Fruit fly (Drosophila melanogaster) whole organism, embryonic: ENCODE results near the gene yrt.
A peak's percentile ranks its signal among the peaks of the same experiment; 100 is the strongest.

Experiments
- Asciz ChIP-seq: fragments of 200-800 bp; sonication (Bioruptor generic); optimal IDR thresholded peaks from 2 replicates; lab custom pipeline; 2017; ENCODE audit warnings: missing biosample characterization, mild to moderate bottlenecking, missing genetic modification characterization, missing genetic modification reagents
- Atf-2 ChIP-seq: fragments of 200-800 bp; sonication (Bioruptor generic); optimal IDR thresholded peaks from 2 replicates; lab custom pipeline; 2016; ENCODE audit warnings: missing biosample characterization, missing genetic modification characterization
- CG1024 ChIP-seq: fragments of 200-800 bp; sonication (Bioruptor generic); IDR thresholded peaks from 2 replicates; pipeline ENCODE4 v1.3.6; 2022; ENCODE audit warnings: missing biosample characterization, missing genetic modification characterization
- CG11085 ChIP-seq: fragments of 200-800 bp; sonication (Bioruptor generic); IDR thresholded peaks from 2 replicates; pipeline ENCODE4 v1.3.6; 2022; ENCODE audit warnings: missing biosample characterization, missing genetic modification characterization
- CG12219 ChIP-seq: fragments of 200-800 bp; sonication (Bioruptor generic); optimal IDR thresholded peaks from 3 replicates; lab custom pipeline; 2018; ENCODE audit warnings: missing biosample characterization, mild to moderate bottlenecking, missing genetic modification characterization
- CG12236 ChIP-seq: fragments of 200-800 bp; sonication (Bioruptor generic); optimal IDR thresholded peaks from 2 replicates; lab custom pipeline; 2016; ENCODE audit warnings: missing biosample characterization, missing genetic modification characterization
- CG15269 ChIP-seq: fragments of 200-800 bp; sonication (Bioruptor generic); optimal IDR thresholded peaks from 2 replicates; lab custom pipeline; 2018; ENCODE audit warnings: missing biosample characterization, mild to moderate bottlenecking, missing genetic modification characterization, moderate library complexity
- CG15514 ChIP-seq: fragments of 200-800 bp; sonication (Bioruptor generic); optimal IDR thresholded peaks from 3 replicates; lab custom pipeline; 2017; ENCODE audit warnings: missing biosample characterization, missing genetic modification characterization, mild to moderate bottlenecking, moderate library complexity, missing genetic modification reagents
- CG16779 ChIP-seq: fragments of 200-800 bp; sonication (Bioruptor generic); IDR thresholded peaks from 2 replicates; pipeline ENCODE4 v1.3.6; 2022; ENCODE audit warnings: missing biosample characterization, missing genetic modification characterization
- CG18011 ChIP-seq: fragments of 200-800 bp; sonication (Bioruptor generic); optimal IDR thresholded peaks from 2 replicates; lab custom pipeline; 2017; ENCODE audit warnings: missing biosample characterization, missing genetic modification characterization, mild to moderate bottlenecking, moderate library complexity, missing genotype
- CG18599 ChIP-seq: fragments of 200-800 bp; sonication (Bioruptor generic); optimal IDR thresholded peaks from 3 replicates; lab custom pipeline; 2017; ENCODE audit warnings: missing biosample characterization, missing genetic modification characterization, mild to moderate bottlenecking, moderate library complexity, missing genetic modification reagents
- CG2889 ChIP-seq: fragments of 200-800 bp; sonication (Bioruptor generic); IDR thresholded peaks from 3 replicates; pipeline ENCODE4 v1.3.6; 2022; ENCODE audit warnings: missing biosample characterization, missing genetic modification characterization
- CG3065 ChIP-seq: fragments of 200-800 bp; sonication (Bioruptor generic); optimal IDR thresholded peaks from 2 replicates; lab custom pipeline; 2016; ENCODE audit warnings: missing biosample characterization, missing genetic modification characterization
- CG31224 ChIP-seq: fragments of 200-800 bp; sonication (Bioruptor generic); IDR thresholded peaks from 2 replicates; pipeline ENCODE4 v1.3.6; 2022; ENCODE audit warnings: missing biosample characterization, missing genetic modification characterization
- CG31388 ChIP-seq: fragments of 200-800 bp; sonication (Bioruptor generic); optimal IDR thresholded peaks from 2 replicates; lab custom pipeline; 2016; ENCODE audit warnings: missing biosample characterization, missing genetic modification characterization
- CG32767 ChIP-seq: fragments of 200-800 bp; sonication (Bioruptor generic); IDR thresholded peaks from 2 replicates; pipeline ENCODE4 v1.3.6; 2022; ENCODE audit warnings: missing biosample characterization, missing genetic modification characterization
- CG3407 ChIP-seq: fragments of 200-800 bp; sonication (Bioruptor generic); optimal IDR thresholded peaks from 2 replicates; lab custom pipeline; 2018; ENCODE audit warnings: missing biosample characterization, mild to moderate bottlenecking, missing genetic modification characterization
- CG6175 ChIP-seq: fragments of 200-800 bp; sonication (Bioruptor generic); IDR thresholded peaks from 3 replicates; pipeline ENCODE4 v1.3.6; 2022; ENCODE audit warnings: missing biosample characterization, missing genetic modification characterization
- CG6254 ChIP-seq: fragments of 200-800 bp; sonication (Bioruptor generic); optimal IDR thresholded peaks from 3 replicates; lab custom pipeline; 2017; ENCODE audit warnings: mild to moderate bottlenecking, missing biosample characterization, missing genetic modification reagents, missing genetic modification characterization
- CG7372 ChIP-seq: fragments of 200-800 bp; sonication (Bioruptor generic); IDR thresholded peaks from 2 replicates; pipeline ENCODE4 v1.3.6; 2022; ENCODE audit warnings: missing biosample characterization, missing genetic modification characterization
- CG7745 ChIP-seq: fragments of 200-800 bp; sonication (Bioruptor generic); optimal IDR thresholded peaks from 2 replicates; lab custom pipeline; 2018; ENCODE audit warnings: missing biosample characterization, mild to moderate bottlenecking, missing genetic modification characterization, moderate library complexity
- CG8359 ChIP-seq: fragments of 200-800 bp; sonication (Bioruptor generic); optimal IDR thresholded peaks from 2 replicates; lab custom pipeline; 2017; ENCODE audit warnings: missing biosample characterization, mild to moderate bottlenecking, missing genetic modification characterization, borderline replicate concordance
- CG9437 ChIP-seq: fragments of 200-800 bp; sonication (Bioruptor generic); optimal IDR thresholded peaks from 2 replicates; lab custom pipeline; 2018; ENCODE audit warnings: missing biosample characterization, mild to moderate bottlenecking, missing genetic modification characterization
- Camta ChIP-seq: fragments of 200-800 bp; sonication (Bioruptor generic); optimal IDR thresholded peaks from 2 replicates; lab custom pipeline; 2016; ENCODE audit warnings: missing biosample characterization, missing genetic modification characterization
- D19A ChIP-seq: fragments of 200-800 bp; optimal IDR thresholded peaks from 3 replicates; lab custom pipeline; 2019; ENCODE audit warnings: missing biosample characterization, mild to moderate bottlenecking, missing genetic modification characterization, moderate library complexity
- Fer1 ChIP-seq: fragments of 200-800 bp; sonication (Bioruptor generic); optimal IDR thresholded peaks from 2 replicates; lab custom pipeline; 2017; ENCODE audit warnings: missing biosample characterization, mild to moderate bottlenecking, missing genetic modification characterization
- HLH54F ChIP-seq: fragments of 200-800 bp; sonication (Bioruptor generic); optimal IDR thresholded peaks from 3 replicates; lab custom pipeline; 2016; ENCODE audit warnings: missing biosample characterization, missing genetic modification characterization
- Hr3 ChIP-seq: fragments of 200-800 bp; sonication (Bioruptor generic); optimal IDR thresholded peaks from 3 replicates; lab custom pipeline; 2016; ENCODE audit warnings: missing biosample characterization, missing genetic modification characterization
- Hr78 ChIP-seq, 2 experiments: fragments of 200-800 bp in 1 of 2; fragments of >200 bp in 1 of 2; sonication (Bioruptor generic) in 1 of 2; optimal IDR thresholded peaks; 2 replicates each; lab custom pipeline; 2017 to 2019; ENCODE audit warnings: missing biosample characterization in 2 of 2, missing genetic modification characterization in 2 of 2, mild to moderate bottlenecking in 1 of 2, moderate library complexity in 1 of 2
- Hsf ChIP-seq: fragments of 200-800 bp; sonication (Bioruptor generic); optimal IDR thresholded peaks from 3 replicates; lab custom pipeline; 2016; ENCODE audit warnings: missing biosample characterization, missing genetic modification characterization
- Med ChIP-seq: fragments of 200-800 bp; sonication (Bioruptor generic); peaks from one replicate; lab custom pipeline; 2016; ENCODE audit warnings: missing biosample characterization, missing genetic modification characterization, mild to moderate bottlenecking, inconsistent platforms, moderate library complexity
- Nf-YA ChIP-seq: fragments of 200-800 bp; sonication (Bioruptor generic); IDR thresholded peaks from 2 replicates; pipeline ENCODE4 v1.3.6; 2022; ENCODE audit warnings: missing biosample characterization, missing genetic modification characterization
- NfI ChIP-seq: fragments of 200-800 bp; sonication (Bioruptor generic); optimal IDR thresholded peaks from 3 replicates; lab custom pipeline; 2018; ENCODE audit warnings: missing biosample characterization, mild to moderate bottlenecking, missing genetic modification characterization, moderate library complexity
- Opbp ChIP-seq: fragments of 200-800 bp; sonication (Bioruptor generic); IDR thresholded peaks from 3 replicates; pipeline ENCODE4 v1.3.6; 2022; ENCODE audit warnings: missing biosample characterization, missing genetic modification characterization; ENCODE audit not compliant: partially characterized antibody
- PHDP ChIP-seq: fragments of 200-800 bp; sonication (Bioruptor generic); optimal IDR thresholded peaks from 3 replicates; lab custom pipeline; 2018; ENCODE audit warnings: missing biosample characterization, mild to moderate bottlenecking, missing genetic modification characterization, moderate library complexity
- Pdp1 ChIP-seq, 2 experiments: fragments of 200-800 bp; sonication (Bioruptor generic); optimal IDR thresholded peaks; 3 replicates each; lab custom pipeline; 2016; ENCODE audit warnings: missing biosample characterization in 2 of 2, missing genetic modification characterization in 2 of 2, mild to moderate bottlenecking in 1 of 2, moderate library complexity in 1 of 2
- Ptx1 ChIP-seq: fragments of 200-800 bp; sonication (Bioruptor generic); IDR thresholded peaks from 2 replicates; pipeline ENCODE4 v1.3.6; 2022; ENCODE audit warnings: missing biosample characterization, missing genetic modification characterization
- Taf1 ChIP-seq: fragments of 200-800 bp; sonication (Bioruptor generic); IDR thresholded peaks from 2 replicates; pipeline ENCODE4 v1.3.6; 2022; ENCODE audit warnings: missing biosample characterization, missing genetic modification characterization
- Vsx1 ChIP-seq: fragments of 200-800 bp; sonication (Bioruptor generic); optimal IDR thresholded peaks from 2 replicates; lab custom pipeline; 2017; ENCODE audit warnings: missing biosample characterization, mild to moderate bottlenecking, missing genetic modification characterization, missing genetic modification reagents
- Xrp1 ChIP-seq: fragments of 200-800 bp; sonication (Bioruptor generic); IDR thresholded peaks from 2 replicates; pipeline ENCODE4 v1.3.6; 2022; ENCODE audit warnings: missing biosample characterization, missing genetic modification characterization
- ara ChIP-seq: fragments of 200-800 bp; sonication (Bioruptor generic); IDR thresholded peaks from 2 replicates; pipeline ENCODE4 v1.3.6; 2022; ENCODE audit warnings: missing biosample characterization, missing genetic modification characterization
- bigmax ChIP-seq: fragments of 200-800 bp; sonication (Bioruptor generic); optimal IDR thresholded peaks from 2 replicates; lab custom pipeline; 2018; ENCODE audit warnings: missing biosample characterization, mild to moderate bottlenecking, missing genetic modification characterization
- ci ChIP-seq: fragments of 200-800 bp; sonication (Bioruptor generic); IDR thresholded peaks from 3 replicates; pipeline ENCODE4 v1.3.6; 2022; ENCODE audit warnings: missing biosample characterization, missing genetic modification characterization
- emc ChIP-seq: fragments of 200-800 bp; sonication (Bioruptor generic); optimal IDR thresholded peaks from 2 replicates; lab custom pipeline; 2016; ENCODE audit warnings: missing biosample characterization, missing genetic modification characterization
- fd64A ChIP-seq: fragments of 200-800 bp; sonication (Bioruptor generic); optimal IDR thresholded peaks from 3 replicates; lab custom pipeline; 2018; ENCODE audit warnings: missing biosample characterization, mild to moderate bottlenecking, missing genetic modification characterization
- sd ChIP-seq: fragments of 200-800 bp; sonication (Bioruptor generic); optimal IDR thresholded peaks from 3 replicates; lab custom pipeline; 2018; ENCODE audit warnings: missing biosample characterization, mild to moderate bottlenecking, missing genetic modification characterization, moderate library complexity
- so ChIP-seq: fragments of 200-800 bp; sonication (Bioruptor generic); IDR thresholded peaks from 3 replicates; pipeline ENCODE4 v1.3.6; 2022; ENCODE audit warnings: missing biosample characterization, missing genetic modification characterization
- stc ChIP-seq: fragments of 200-800 bp; sonication (Bioruptor generic); IDR thresholded peaks from 2 replicates; pipeline ENCODE4 v1.3.6; 2022; ENCODE audit warnings: missing biosample characterization, missing genetic modification characterization
- tio ChIP-seq: fragments of 200-800 bp; sonication (Bioruptor generic); optimal IDR thresholded peaks from 2 replicates; lab custom pipeline; 2017; ENCODE audit warnings: missing biosample characterization, missing genetic modification characterization, inconsistent platforms
- wdn ChIP-seq: fragments of 200-800 bp; sonication (Bioruptor generic); IDR thresholded peaks from 2 replicates; pipeline ENCODE4 v1.3.6; 2022; ENCODE audit warnings: missing biosample characterization, missing genetic modification characterization

The yrt gene

DNA sequence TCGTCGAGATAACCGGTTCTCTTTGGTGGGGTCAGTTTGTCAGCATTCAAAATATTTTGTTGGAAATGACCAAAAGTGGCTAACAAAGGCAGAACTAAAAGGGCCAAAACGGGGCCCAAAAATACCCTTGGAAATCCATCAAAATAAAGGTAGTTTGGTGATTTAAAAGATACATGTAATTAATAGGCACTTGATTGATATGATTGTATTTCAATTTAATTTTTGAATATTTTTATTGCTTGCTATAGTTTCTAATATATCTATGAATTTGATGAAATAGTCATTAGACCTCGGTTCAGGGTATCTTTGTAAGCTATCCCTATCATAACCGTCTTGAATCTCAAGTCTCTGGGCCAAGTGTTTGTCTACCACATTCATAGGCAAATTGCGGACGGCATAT lies 19.2 kb upstream of the yrt start (continued):
- TF ChIP-seq CG16779 (peak; percentile 56; the same call in 1 of the 2 replicates), D19A (tag; lab: Kevin White, UChicago) (peak; percentile 92), Fer1 (GFP tag; lab: Kevin White, UChicago) (no peak), Atf-2 (GFP tag; lab: Kevin White, UChicago) (peak; percentile 39), CG11085 (peak; percentile 56), CG18011 (peak; percentile 21), tio (GFP tag; lab: Kevin White, UChicago) (peak; percentile 30), CG31224 (GFP tag; lab: Robert Waterston, UW) (peak; percentile 74), CG6254 (GFP tag; lab: Kevin White, UChicago) (peak; percentile 47), fd64A (GFP tag; lab: Kevin White, UChicago) (no peak), CG15514 (GFP tag; lab: Kevin White, UChicago) (peak; percentile 53), Hr3 (GFP tag; lab: Kevin White, UChicago) (peak; percentile 14), Pdp1 (GFP tag; optimal IDR thresholded peaks at IDR 0.05; lab: Kevin White, UChicago) (peak; percentile 62 to 67), Vsx1 (peak; percentile 52), so (peak; percentile 73), Hsf (peak; percentile 51), CG12236 (peak; percentile 26), CG18599 (peak; percentile 71), CG8359 (GFP tag; lab: Kevin White, UChicago) (no peak), CG1024 (GFP tag; lab: Robert Waterston, UW) (peak; percentile 49), CG7372 (GFP tag; lab: Robert Waterston, UW) (peak; percentile 56), wdn (GFP tag; lab: Robert Waterston, UW) (peak; percentile 59), CG9437 (GFP tag; lab: Kevin White, UChicago) (peak; percentile 2), Opbp (GFP tag; lab: Robert Waterston, UW) (no peak), CG31388 (GFP tag; lab: Kevin White, UChicago) (peak; percentile 17), Nf-YA (GFP tag; lab: Robert Waterston, UW) (no peak), CG3065 (no peak), sd (tag; lab: Kevin White, UChicago) (peak; percentile 86), Ptx1 (GFP tag; lab: Robert Waterston, UW) (peak; percentile 79), Hr78 (GFP tag; optimal IDR thresholded peaks at IDR 0.05; lab: Kevin White, UChicago) (peak in 1 of 2 experiments; percentile 50), CG32767 (GFP tag; lab: Robert Waterston, UW) (peak; percentile 45; the same call in 1 of the 2 replicates), ara (GFP tag; lab: Robert Waterston, UW) (no peak), emc (GFP tag; lab: Kevin White, UChicago) (no peak), HLH54F (GFP tag; lab: Kevin White, UChicago) (peak; percentile 58), CG12219 (peak; percentile 57), Asciz (GFP tag; lab: Kevin White, UChicago) (peak; percentile 30), PHDP (peak; percentile 80), CG15269 (tag; lab: Kevin White, UChicago) (peak; percentile 77), Camta (peak; percentile 52), CG2889 (GFP tag; lab: Robert Waterston, UW) (peak; percentile 54; the same call in 1 of the 3 replicates), NfI (GFP tag; lab: Kevin White, UChicago) (peak; percentile 62), CG6175 (GFP tag; lab: Robert Waterston, UW) (peak; percentile 49; the same call in 1 of the 3 replicates), CG3407 (GFP tag; lab: Kevin White, UChicago) (peak; percentile 21), stc (GFP tag; lab: Robert Waterston, UW) (peak; percentile 73), Med (peak; percentile 92), Taf1 (GFP tag; lab: Robert Waterston, UW) (peak; percentile 87), ci (GFP tag; lab: Robert Waterston, UW) (peak; percentile 57; the same call in 1 of the 3 replicates), Xrp1 (GFP tag; lab: Robert Waterston, UW) (peak; percentile 73), CG7745 (tag; lab: Kevin White, UChicago) (no peak), bigmax (GFP tag; lab: Kevin White, UChicago) (no peak)
